Fruit fly (Drosophila melanogaster) whole organism, embryonic: ENCODE results near the gene fwd.

Experiments
- CG10274 ChIP-seq: fragments of 200-800 bp; sonication (Bioruptor generic); optimal IDR thresholded peaks from 3 replicates; lab custom pipeline; 2017; ENCODE audit warnings: missing biosample characterization, mild to moderate bottlenecking, missing genetic modification characterization
- CG10321 ChIP-seq: fragments of 200-800 bp; sonication (Bioruptor generic); IDR thresholded peaks from 2 replicates; pipeline ENCODE4 v1.3.6; 2022; ENCODE audit warnings: missing biosample characterization, missing genetic modification characterization
- CG10431 ChIP-seq: fragments of 200-800 bp; sonication (Bioruptor generic); optimal IDR thresholded peaks from 3 replicates; lab custom pipeline; 2018; ENCODE audit warnings: missing biosample characterization, mild to moderate bottlenecking, missing genetic modification characterization
- CG10462 ChIP-seq: fragments of 200-800 bp; sonication (Bioruptor generic); optimal IDR thresholded peaks from 2 replicates; lab custom pipeline; 2016; ENCODE audit warnings: missing biosample characterization, missing genetic modification characterization
- CG10979 ChIP-seq: fragments of 200-800 bp; sonication (Bioruptor generic); optimal IDR thresholded peaks from 2 replicates; lab custom pipeline; 2018; ENCODE audit warnings: missing biosample characterization, mild to moderate bottlenecking, missing genetic modification characterization, moderate library complexity
- CG12104 ChIP-seq: fragments of 200-800 bp; sonication (Bioruptor generic); optimal IDR thresholded peaks from 3 replicates; lab custom pipeline; 2016; ENCODE audit warnings: missing biosample characterization, missing genetic modification characterization
- CG12744 ChIP-seq: fragments of 200-800 bp; sonication (Bioruptor generic); optimal IDR thresholded peaks from 2 replicates; lab custom pipeline; 2016; ENCODE audit warnings: missing biosample characterization, missing genetic modification characterization
- CG12942 ChIP-seq: fragments of 200-800 bp; sonication (Bioruptor generic); optimal IDR thresholded peaks from 3 replicates; lab custom pipeline; 2016; ENCODE audit warnings: missing biosample characterization, missing genetic modification characterization
- CG13775 ChIP-seq: fragments of 200-800 bp; sonication (Bioruptor generic); optimal IDR thresholded peaks from 3 replicates; lab custom pipeline; 2017; ENCODE audit warnings: missing biosample characterization, mild to moderate bottlenecking, missing genetic modification characterization
- CG14860 ChIP-seq: fragments of 200-800 bp; sonication (Bioruptor generic); IDR thresholded peaks from 3 replicates; pipeline ENCODE4 v1.3.6; 2022; ENCODE audit warnings: missing biosample characterization, missing genetic modification characterization; ENCODE audit not compliant: partially characterized antibody
- CG16815 ChIP-seq: fragments of 200-800 bp; sonication (Bioruptor generic); optimal IDR thresholded peaks from 3 replicates; lab custom pipeline; 2017; ENCODE audit warnings: missing biosample characterization, mild to moderate bottlenecking, missing genetic modification characterization
- CG18619 ChIP-seq: fragments of 200-800 bp; sonication (Bioruptor generic); optimal IDR thresholded peaks from 3 replicates; lab custom pipeline; 2017; ENCODE audit warnings: missing biosample characterization, mild to moderate bottlenecking, missing genetic modification characterization
- CG2116 ChIP-seq: fragments of 200-800 bp; sonication (Bioruptor generic); optimal IDR thresholded peaks from 3 replicates; lab custom pipeline; 2018; ENCODE audit warnings: missing biosample characterization, mild to moderate bottlenecking, missing genetic modification characterization
- CG2202 ChIP-seq: fragments of 200-800 bp; sonication (Bioruptor generic); optimal IDR thresholded peaks from 2 replicates; lab custom pipeline; 2018; ENCODE audit warnings: missing biosample characterization, mild to moderate bottlenecking, missing genetic modification characterization
- CG4424 ChIP-seq: fragments of 200-800 bp; sonication (Bioruptor generic); optimal IDR thresholded peaks from 3 replicates; lab custom pipeline; 2016; ENCODE audit warnings: missing biosample characterization, missing genetic modification characterization
- CG7556 ChIP-seq: fragments of 200-800 bp; sonication (Bioruptor generic); optimal IDR thresholded peaks from 2 replicates; lab custom pipeline; 2017; ENCODE audit warnings: missing biosample characterization, mild to moderate bottlenecking, missing genetic modification characterization
- CG7963 ChIP-seq: fragments of 200-800 bp; sonication (Bioruptor generic); IDR thresholded peaks from 3 replicates; pipeline ENCODE4 v1.3.6; 2022; ENCODE audit warnings: missing biosample characterization, missing genetic modification characterization; ENCODE audit not compliant: partially characterized antibody
- CHES-1-like ChIP-seq: fragments of 200-800 bp; sonication (Bioruptor generic); optimal IDR thresholded peaks from 2 replicates; lab custom pipeline; 2016; ENCODE audit warnings: missing biosample characterization, missing genetic modification characterization
- E2f1 ChIP-seq: fragments of 200-800 bp; sonication (Bioruptor generic); IDR thresholded peaks from 2 replicates; pipeline ENCODE4 v1.3.6; 2022; ENCODE audit warnings: missing biosample characterization, missing genetic modification characterization
- Eip74EF ChIP-seq, 2 experiments: fragments of 200-800 bp in 1 of 2; fragments of >200 bp in 1 of 2; sonication (Bioruptor generic) in 1 of 2; optimal IDR thresholded peaks; 2 replicates each; lab custom pipeline; 2017 to 2019; ENCODE audit warnings: missing biosample characterization in 2 of 2, missing genetic modification characterization in 2 of 2, mild to moderate bottlenecking in 1 of 2, moderate library complexity in 1 of 2
- Elba2 ChIP-seq: fragments of 200-800 bp; sonication (Bioruptor generic); optimal IDR thresholded peaks from 3 replicates; lab custom pipeline; 2016; ENCODE audit warnings: missing biosample characterization, missing genetic modification characterization
- Fer3 ChIP-seq: fragments of 200-800 bp; sonication (Bioruptor generic); optimal IDR thresholded peaks from 2 replicates; lab custom pipeline; 2018; ENCODE audit warnings: missing biosample characterization, mild to moderate bottlenecking, missing genetic modification characterization, moderate library complexity
- H15 ChIP-seq: fragments of 200-800 bp; sonication (Bioruptor generic); IDR thresholded peaks from 3 replicates; pipeline ENCODE4 v1.3.6; 2022; ENCODE audit warnings: missing biosample characterization, missing genetic modification characterization
- H2.0 ChIP-seq: fragments of 200-800 bp; sonication (Bioruptor generic); IDR thresholded peaks from 2 replicates; pipeline ENCODE4 v1.3.6; 2022; ENCODE audit warnings: missing biosample characterization, missing genetic modification characterization
- HmgZ ChIP-seq: fragments of 200-800 bp; sonication (Bioruptor generic); optimal IDR thresholded peaks from 2 replicates; lab custom pipeline; 2018; ENCODE audit warnings: missing biosample characterization, mild to moderate bottlenecking, missing genetic modification characterization
- Mrtf ChIP-seq: fragments of 200-800 bp; sonication (Bioruptor generic); IDR thresholded peaks from 3 replicates; pipeline ENCODE4 v1.3.6; 2022; ENCODE audit warnings: missing biosample characterization, missing genetic modification characterization
- NC2β ChIP-seq: fragments of 200-800 bp; sonication (Bioruptor generic); optimal IDR thresholded peaks from 2 replicates; lab custom pipeline; 2016; ENCODE audit warnings: missing biosample characterization, missing genetic modification characterization
- NFAT ChIP-seq: fragments of 200-800 bp; sonication (Bioruptor generic); IDR thresholded peaks from 2 replicates; pipeline ENCODE4 v1.3.6; 2022; ENCODE audit warnings: missing biosample characterization, missing genetic modification characterization
- Opbp ChIP-seq: fragments of 200-800 bp; sonication (Bioruptor generic); IDR thresholded peaks from 3 replicates; pipeline ENCODE4 v1.3.6; 2022; ENCODE audit warnings: missing biosample characterization, missing genetic modification characterization; ENCODE audit not compliant: partially characterized antibody
- Rx ChIP-seq: fragments of 200-800 bp; sonication (Bioruptor generic); IDR thresholded peaks from 2 replicates; pipeline ENCODE4 v1.3.6; 2022; ENCODE audit warnings: missing biosample characterization, missing genetic modification characterization
- TFAM ChIP-seq: fragments of 200-800 bp; sonication (Bioruptor generic); optimal IDR thresholded peaks from 2 replicates; lab custom pipeline; 2017; ENCODE audit warnings: missing biosample characterization, missing genetic modification characterization, inconsistent platforms
- ase ChIP-seq: fragments of 200-800 bp; sonication (Bioruptor generic); IDR thresholded peaks from 3 replicates; pipeline ENCODE4 v1.3.6; 2022; ENCODE audit warnings: missing biosample characterization, missing genetic modification characterization
- bbx ChIP-seq: fragments of 200-800 bp; sonication (Bioruptor generic); IDR thresholded peaks from 2 replicates; pipeline ENCODE4 v1.3.6; 2022; ENCODE audit warnings: missing biosample characterization, missing genetic modification characterization; ENCODE audit not compliant: partially characterized antibody
- bigmax ChIP-seq: fragments of 200-800 bp; sonication (Bioruptor generic); optimal IDR thresholded peaks from 2 replicates; lab custom pipeline; 2018; ENCODE audit warnings: missing biosample characterization, mild to moderate bottlenecking, missing genetic modification characterization
- esg ChIP-seq: fragments of 200-800 bp; sonication (Bioruptor generic); conservative IDR thresholded peaks from 2 replicates; pipeline ENCODE4 v1.3.6; 2022; ENCODE audit warnings: missing biosample characterization, missing genetic modification characterization
- ewg ChIP-seq: fragments of 200-800 bp; sonication (Bioruptor generic); optimal IDR thresholded peaks from 3 replicates; lab custom pipeline; 2017; ENCODE audit warnings: mild to moderate bottlenecking, missing biosample characterization, missing genetic modification reagents, missing genetic modification characterization
- fd102C ChIP-seq: fragments of 200-800 bp; sonication (Bioruptor generic); optimal IDR thresholded peaks from 2 replicates; lab custom pipeline; 2018; ENCODE audit warnings: missing biosample characterization, mild to moderate bottlenecking, missing genetic modification characterization, moderate library complexity
- gro ChIP-seq: fragments of 200-800 bp; sonication (Bioruptor generic); optimal IDR thresholded peaks from 2 replicates; lab custom pipeline; 2016; ENCODE audit warnings: missing biosample characterization, missing genetic modification characterization
- nerfin-2 ChIP-seq: fragments of 200-800 bp; sonication (Bioruptor generic); IDR thresholded peaks from 2 replicates; pipeline ENCODE4 v1.3.6; 2022; ENCODE audit warnings: missing biosample characterization, missing genetic modification characterization; ENCODE audit not compliant: partially characterized antibody
- sc ChIP-seq, 3 experiments: fragments of >200 bp in 2 of 3; fragments of 200-800 bp in 1 of 3; sonication (Bioruptor generic) in 1 of 3; optimal IDR thresholded peaks; 2 replicates in 2 of 3; 3 replicates in 1 of 3; lab custom pipeline; 2017; ENCODE audit warnings: mild to moderate bottlenecking in 1 of 3, missing biosample characterization in 1 of 3, missing genetic modification characterization in 1 of 3, missing genetic modification reagents in 1 of 3
- seq ChIP-seq: fragments of 200-800 bp; sonication (Bioruptor generic); IDR thresholded peaks from 2 replicates; pipeline ENCODE4 v1.3.6; 2022; ENCODE audit warnings: missing biosample characterization, missing genetic modification characterization
- sim ChIP-seq: fragments of 200-800 bp; sonication (Bioruptor generic); IDR thresholded peaks from 2 replicates; pipeline ENCODE4 v1.3.6; 2022; ENCODE audit warnings: missing biosample characterization, missing genetic modification characterization
- sisA ChIP-seq: fragments of 200-800 bp; sonication (Bioruptor generic); IDR thresholded peaks from 2 replicates; pipeline ENCODE4 v1.3.6; 2022; ENCODE audit warnings: missing biosample characterization, missing genetic modification characterization
- slbo ChIP-seq: fragments of 200-800 bp; sonication (Bioruptor generic); IDR thresholded peaks from 2 replicates; pipeline ENCODE4 v1.3.6; 2022; ENCODE audit warnings: missing biosample characterization, missing genetic modification characterization
- tap ChIP-seq: fragments of 200-800 bp; optimal IDR thresholded peaks from 3 replicates; lab custom pipeline; 2019; ENCODE audit warnings: missing biosample characterization, mild to moderate bottlenecking, missing genetic modification characterization, moderate library complexity
- tgo ChIP-seq: fragments of 200-800 bp; sonication (Bioruptor generic); IDR thresholded peaks from 3 replicates; pipeline ENCODE4 v1.3.6; 2022; ENCODE audit warnings: missing biosample characterization, missing genetic modification characterization
- unc-4 ChIP-seq: fragments of 200-800 bp; sonication (Bioruptor generic); IDR thresholded peaks from 2 replicates; pipeline ENCODE4 v1.3.6; 2022; ENCODE audit warnings: missing biosample characterization, missing genetic modification characterization; ENCODE audit not compliant: partially characterized antibody
- vfl ChIP-seq: fragments of 200-800 bp; sonication (Bioruptor generic); optimal IDR thresholded peaks from 2 replicates; lab custom pipeline; 2016; ENCODE audit warnings: missing biosample characterization, missing genetic modification characterization
- wek ChIP-seq: fragments of 200-800 bp; sonication (Bioruptor generic); optimal IDR thresholded peaks from 3 replicates; lab custom pipeline; 2018; ENCODE audit warnings: missing biosample characterization, mild to moderate bottlenecking, missing genetic modification characterization, moderate library complexity

Gene fwd

dm6 chr3L:270760-271500, 48.8 kb downstream of the fwd start, which contains the start of gene miple2 (continued):
- TF ChIP-seq CG10462 (GFP tag; lab: Kevin White, UChicago) (no peak), CG18619 (peak; percentile 42), H2.0 (no peak), CG7556 (GFP tag; lab: Kevin White, UChicago) (peak; percentile 79), Fer3 (tag; lab: Kevin White, UChicago) (peak; percentile 15), Mrtf (GFP tag; lab: Robert Waterston, UW) (no peak), CG10431 (GFP tag; lab: Kevin White, UChicago) (peak; percentile 47), tgo (no peak), esg (GFP tag; lab: Robert Waterston, UW) (no peak), gro (GFP tag; lab: Kevin White, UChicago) (peak; percentile 53), sim (no peak), NFAT (no peak), CG12942 (GFP tag; lab: Kevin White, UChicago) (peak; percentile 21), CG10321 (GFP tag; lab: Robert Waterston, UW) (no peak), seq (GFP tag; lab: Robert Waterston, UW) (no peak), CG12104 (GFP tag; lab: Kevin White, UChicago) (peak; percentile 38), CG14860 (GFP tag; lab: Robert Waterston, UW) (no peak), unc-4 (no peak), Opbp (GFP tag; lab: Robert Waterston, UW) (no peak), nerfin-2 (no peak), CG10274 (GFP tag; lab: Kevin White, UChicago) (peak; percentile 23), Eip74EF (GFP tag; optimal IDR thresholded peaks at IDR 0.05; lab: Kevin White, UChicago) (no peak), CG13775 (GFP tag; lab: Kevin White, UChicago) (peak; percentile 42), Rx (no peak), HmgZ (tag; lab: Kevin White, UChicago) (no peak), CG4424 (GFP tag; lab: Kevin White, UChicago) (peak; percentile 42), vfl (GFP tag; lab: Kevin White, UChicago) (no peak), CG12744 (GFP tag; lab: Kevin White, UChicago) (peak; percentile 40), CG7963 (GFP tag; lab: Robert Waterston, UW) (no peak), bbx (GFP tag; lab: Robert Waterston, UW) (peak; percentile 59), tap (tag; lab: Kevin White, UChicago) (peak; percentile 1), CG10979 (peak; percentile 58), CHES-1-like (peak; percentile 6), sisA (GFP tag; lab: Robert Waterston, UW) (no peak), TFAM (no peak), wek (GFP tag; lab: Kevin White, UChicago) (peak; percentile 73), ewg (no peak), Elba2 (GFP tag; lab: Kevin White, UChicago) (no peak), fd102C (GFP tag; lab: Kevin White, UChicago) (peak; percentile 80), CG16815 (GFP tag; lab: Kevin White, UChicago) (no peak), ase (GFP tag; lab: Robert Waterston, UW) (no peak), slbo (GFP tag; lab: Robert Waterston, UW) (no peak), sc (optimal IDR thresholded peaks at IDR 0.05; lab: Kevin White, UChicago) (no peak), sc (GFP tag; optimal IDR thresholded peaks at IDR 0.05; lab: Kevin White, UChicago) (peak; percentile 64), E2f1 (GFP tag; lab: Robert Waterston, UW) (0 out of 2 replicates have a peak, but pooled peaks have one; percentile 11), bigmax (GFP tag; lab: Kevin White, UChicago) (peak; percentile 7), NC2β (GFP tag; lab: Kevin White, UChicago) (no peak), CG2116 (peak; percentile 4), CG2202 (peak; percentile 54), H15 (GFP tag; lab: Robert Waterston, UW) (no peak)
